Fruit fly (Drosophila melanogaster): ENCODE data around the gene Galk.

The Galk gene

dm6 chr3L:9028057-9028456, 42.2 kb upstream of the Galk start (continued):
- TF ChIP-seq YL-1 (GFP tag; optimal IDR thresholded peaks at IDR 0.05) (no peak), CG10267 (tag; optimal IDR thresholded peaks at IDR 0.05) (peak; percentile 59), corto (GFP tag; optimal IDR thresholded peaks at IDR 0.05) (no peak), CG17568 (GFP tag; optimal IDR thresholded peaks at IDR 0.05) (no peak), Max (GFP tag; optimal IDR thresholded peaks at IDR 0.05) (no peak), her (GFP tag; optimal IDR thresholded peaks at IDR 0.05) (no peak), Side (GFP tag; optimal IDR thresholded peaks at IDR 0.05) (peak; percentile 5), CG11696 (GFP tag; IDR thresholded peaks at IDR 0.05) (no peak), fu2 (GFP tag; optimal IDR thresholded peaks at IDR 0.05) (no peak), CG11695 (GFP tag; IDR thresholded peaks at IDR 0.05) (peak; percentile 23; the same call in 1 of the 3 replicates), vfl (GFP tag; optimal IDR thresholded peaks at IDR 0.05) (no peak), CG10274 (GFP tag; optimal IDR thresholded peaks at IDR 0.05) (no peak), sens (GFP tag) (peak; percentile 95), CG30020 (tag; optimal IDR thresholded peaks at IDR 0.05) (no peak), CG14710 (tag; optimal IDR thresholded peaks at IDR 0.05) (peak; percentile 58), disco-r (GFP tag; optimal IDR thresholded peaks at IDR 0.05) (no peak), onecut (GFP tag; IDR thresholded peaks at IDR 0.05) (no peak), CG4854 (GFP tag; optimal IDR thresholded peaks at IDR 0.05) (no peak), prd (optimal IDR thresholded peaks at IDR 0.05) (no peak), prd (GFP tag; IDR thresholded peaks at IDR 0.05) (peak; percentile 61; the same call in 2 of the 3 replicates), CG15011 (GFP tag; optimal IDR thresholded peaks at IDR 0.05) (no peak), CG6854 (GFP tag; optimal IDR thresholded peaks at IDR 0.05) (no peak), CG7372 (GFP tag; IDR thresholded peaks at IDR 0.05) (no peak), pan (optimal IDR thresholded peaks at IDR 0.05) (no peak), pan (GFP tag; optimal IDR thresholded peaks at IDR 0.05 in 1 of 2, IDR thresholded peaks at IDR 0.05 in 1 of 2) (peak in 1 of 2 experiments; percentile 47), CG16813 (GFP tag; IDR thresholded peaks at IDR 0.05; ENCODE audit: partially characterized antibody) (no peak), zen (tag; optimal IDR thresholded peaks at IDR 0.05) (peak; percentile 61), CG32772 (GFP tag; IDR thresholded peaks at IDR 0.05) (no peak), CG7786 (GFP tag; optimal IDR thresholded peaks at IDR 0.05) (no peak), CG5953 (GFP tag; IDR thresholded peaks at IDR 0.05) (0 out of 2 replicates have a peak, but pooled peaks have one; percentile 6), CG15696 (tag; optimal IDR thresholded peaks at IDR 0.05) (peak; percentile 59), yki (optimal IDR thresholded peaks at IDR 0.05) (no peak), gcm2 (GFP tag; optimal IDR thresholded peaks at IDR 0.05) (no peak), Sox102F (GFP tag; optimal IDR thresholded peaks at IDR 0.05) (peak; percentile 62), sr (GFP tag; IDR thresholded peaks at IDR 0.05) (no peak), fru (optimal IDR thresholded peaks at IDR 0.05) (no peak), CrebB (tag; optimal IDR thresholded peaks at IDR 0.05) (no peak), ab (GFP tag; optimal IDR thresholded peaks at IDR 0.05) (no peak), E2f2 (GFP tag; IDR thresholded peaks at IDR 0.05) (peak; percentile 34; the same call in 1 of the 2 replicates), CG10147 (GFP tag; optimal IDR thresholded peaks at IDR 0.05) (no peak), bigmax (GFP tag; optimal IDR thresholded peaks at IDR 0.05) (no peak), maf-S (GFP tag; optimal IDR thresholded peaks at IDR 0.05) (no peak), CG13424 (tag; optimal IDR thresholded peaks at IDR 0.05) (peak; percentile 59), dimm (GFP tag; IDR thresholded peaks at IDR 0.05) (no peak), BEAF-32 (GFP tag; optimal IDR thresholded peaks at IDR 0.05) (no peak), Tbp (GFP tag; optimal IDR thresholded peaks at IDR 0.05) (no peak), CG6654 (GFP tag; optimal IDR thresholded peaks at IDR 0.05) (no peak), D19A (tag; optimal IDR thresholded peaks at IDR 0.05) (peak; percentile 49), CG8388 (GFP tag; optimal IDR thresholded peaks at IDR 0.05) (peak; percentile 42), CG17186 (GFP tag; optimal IDR thresholded peaks at IDR 0.05) (no peak), HLH3B (GFP tag; IDR thresholded peaks at IDR 0.05) (peak; percentile 59; the same call in 1 of the 2 replicates), nerfin-2 (GFP tag; IDR thresholded peaks at IDR 0.05; ENCODE audit: partially characterized antibody) (no peak), CG4328 (GFP tag; optimal IDR thresholded peaks at IDR 0.05) (no peak)
